Fruit fly (Drosophila melanogaster) whole organism, embryonic: ENCODE results near the gene TwdlW.

ENCODE experiments used
- Adf1 ChIP-seq: fragments of 200-800 bp; sonication (Bioruptor generic); IDR thresholded peaks from 2 replicates; pipeline ENCODE4 v1.3.6; 2022; ENCODE audit warnings: missing biosample characterization, missing genetic modification characterization
- Atf6 ChIP-seq: fragments of 200-800 bp; sonication (Bioruptor generic); IDR thresholded peaks from 2 replicates; pipeline ENCODE4 v1.3.6; 2022; ENCODE audit warnings: missing biosample characterization, missing genetic modification characterization
- B-H1 ChIP-seq: fragments of 200-800 bp; sonication (Bioruptor generic); IDR thresholded peaks from 3 replicates; pipeline ENCODE4 v1.3.6; 2022; ENCODE audit warnings: missing biosample characterization, missing genetic modification characterization
- CG12219 ChIP-seq: fragments of 200-800 bp; sonication (Bioruptor generic); optimal IDR thresholded peaks from 3 replicates; lab custom pipeline; 2018; ENCODE audit warnings: missing biosample characterization, mild to moderate bottlenecking, missing genetic modification characterization
- CG12744 ChIP-seq: fragments of 200-800 bp; sonication (Bioruptor generic); optimal IDR thresholded peaks from 2 replicates; lab custom pipeline; 2016; ENCODE audit warnings: missing biosample characterization, missing genetic modification characterization
- CG13287 ChIP-seq: fragments of 200-800 bp; sonication (Bioruptor generic); IDR thresholded peaks from 2 replicates; pipeline ENCODE4 v1.3.6; 2022; ENCODE audit warnings: missing biosample characterization, missing genetic modification characterization; ENCODE audit not compliant: partially characterized antibody
- CG13296 ChIP-seq: fragments of 200-800 bp; sonication (Bioruptor generic); optimal IDR thresholded peaks from 3 replicates; lab custom pipeline; 2018; ENCODE audit warnings: missing biosample characterization, mild to moderate bottlenecking, missing genetic modification characterization
- CG14050 ChIP-seq: fragments of 200-800 bp; sonication (Bioruptor generic); IDR thresholded peaks from 3 replicates; pipeline ENCODE4 v1.3.6; 2022; ENCODE audit warnings: missing biosample characterization, missing genetic modification characterization
- CG14441 ChIP-seq: fragments of 200-800 bp; sonication (Bioruptor generic); IDR thresholded peaks from 2 replicates; pipeline ENCODE4 v1.3.6; 2022; ENCODE audit warnings: missing biosample characterization, missing genetic modification characterization
- CG16815 ChIP-seq: fragments of 200-800 bp; sonication (Bioruptor generic); optimal IDR thresholded peaks from 3 replicates; lab custom pipeline; 2017; ENCODE audit warnings: missing biosample characterization, mild to moderate bottlenecking, missing genetic modification characterization
- CG17328 ChIP-seq: fragments of 200-800 bp; sonication (Bioruptor generic); IDR thresholded peaks from 2 replicates; pipeline ENCODE4 v1.3.6; 2022; ENCODE audit warnings: missing biosample characterization, missing genetic modification characterization
- CG17829 ChIP-seq: fragments of 200-800 bp; optimal IDR thresholded peaks from 2 replicates; lab custom pipeline; 2019; ENCODE audit warnings: missing biosample characterization, mild to moderate bottlenecking, missing genetic modification characterization, moderate library complexity
- CG34422 ChIP-seq: fragments of 200-800 bp; sonication (Bioruptor generic); IDR thresholded peaks from 3 replicates; pipeline ENCODE4 v1.3.6; 2022; ENCODE audit warnings: missing biosample characterization, missing genetic modification characterization
- CG4328 ChIP-seq: fragments of 200-800 bp; sonication (Bioruptor generic); optimal IDR thresholded peaks from 3 replicates; lab custom pipeline; 2017; ENCODE audit warnings: missing biosample characterization, missing genetic modification reagents, missing genetic modification characterization
- CG4424 ChIP-seq: fragments of 200-800 bp; sonication (Bioruptor generic); optimal IDR thresholded peaks from 3 replicates; lab custom pipeline; 2016; ENCODE audit warnings: missing biosample characterization, missing genetic modification characterization
- CG6175 ChIP-seq: fragments of 200-800 bp; sonication (Bioruptor generic); IDR thresholded peaks from 3 replicates; pipeline ENCODE4 v1.3.6; 2022; ENCODE audit warnings: missing biosample characterization, missing genetic modification characterization
- CG6272 ChIP-seq: fragments of 200-800 bp; sonication (Bioruptor generic); IDR thresholded peaks from 2 replicates; pipeline ENCODE4 v1.3.6; 2022; ENCODE audit warnings: missing biosample characterization, missing genetic modification characterization
- CG7839 ChIP-seq: fragments of 200-800 bp; sonication (Bioruptor generic); optimal IDR thresholded peaks from 3 replicates; lab custom pipeline; 2018; ENCODE audit warnings: missing biosample characterization, mild to moderate bottlenecking, missing genetic modification characterization, moderate library complexity
- CG7963 ChIP-seq: fragments of 200-800 bp; sonication (Bioruptor generic); IDR thresholded peaks from 3 replicates; pipeline ENCODE4 v1.3.6; 2022; ENCODE audit warnings: missing biosample characterization, missing genetic modification characterization; ENCODE audit not compliant: partially characterized antibody
- H2.0 ChIP-seq: fragments of 200-800 bp; sonication (Bioruptor generic); IDR thresholded peaks from 2 replicates; pipeline ENCODE4 v1.3.6; 2022; ENCODE audit warnings: missing biosample characterization, missing genetic modification characterization
- MBD-R2 ChIP-seq: fragments of 200-800 bp; sonication (Bioruptor generic); IDR thresholded peaks from 2 replicates; pipeline ENCODE4 v1.3.6; 2022; ENCODE audit warnings: missing biosample characterization, missing genetic modification characterization
- Mad ChIP-seq: fragments of 200-800 bp; sonication (Bioruptor generic); optimal IDR thresholded peaks from 2 replicates; lab custom pipeline; 2016; ENCODE audit warnings: missing biosample characterization, missing genetic modification characterization
- Myb ChIP-seq: fragments of 200-800 bp; sonication (Bioruptor generic); optimal IDR thresholded peaks from 2 replicates; lab custom pipeline; 2016; ENCODE audit warnings: missing biosample characterization, missing genetic modification characterization
- NK7.1 ChIP-seq: fragments of 200-800 bp; sonication (Bioruptor generic); optimal IDR thresholded peaks from 3 replicates; lab custom pipeline; 2016; ENCODE audit warnings: missing biosample characterization, missing genetic modification characterization
- Neu2 ChIP-seq: fragments of 200-800 bp; sonication (Bioruptor generic); optimal IDR thresholded peaks from 3 replicates; lab custom pipeline; 2016; ENCODE audit warnings: missing biosample characterization, missing genetic modification characterization, borderline replicate concordance
- Taf1 ChIP-seq: fragments of 200-800 bp; sonication (Bioruptor generic); IDR thresholded peaks from 2 replicates; pipeline ENCODE4 v1.3.6; 2022; ENCODE audit warnings: missing biosample characterization, missing genetic modification characterization
- Trl ChIP-seq, 3 experiments: fragments of >200 bp in 2 of 3; fragments of 200-800 bp in 1 of 3; sonication (Bioruptor generic) in 1 of 3; optimal IDR thresholded peaks; 2 replicates in 1 of 3; 3 replicates in 2 of 3; lab custom pipeline; 2016 to 2017; ENCODE audit warnings: missing biosample characterization in 1 of 3, missing genetic modification characterization in 1 of 3
- ab ChIP-seq: fragments of 200-800 bp; sonication (Bioruptor generic); optimal IDR thresholded peaks from 2 replicates; lab custom pipeline; 2016; ENCODE audit warnings: missing biosample characterization, missing genetic modification characterization
- abd-A ChIP-seq: fragments of 200-800 bp; sonication (Bioruptor generic); optimal IDR thresholded peaks from 3 replicates; lab custom pipeline; 2019; ENCODE audit warnings: missing biosample characterization, mild to moderate bottlenecking, missing genetic modification characterization, moderate library complexity
- amos ChIP-seq: fragments of 200-800 bp; sonication (Bioruptor generic); IDR thresholded peaks from 2 replicates; pipeline ENCODE4 v1.3.6; 2022; ENCODE audit warnings: missing biosample characterization, missing genetic modification characterization; ENCODE audit not compliant: partially characterized antibody
- chif ChIP-seq, 2 experiments: fragments of 200-800 bp; sonication (Bioruptor generic); optimal IDR thresholded peaks; 3 replicates each; lab custom pipeline; 2016; ENCODE audit warnings: missing biosample characterization in 2 of 2, missing genetic modification characterization in 2 of 2
- chm ChIP-seq: fragments of 200-800 bp; sonication (Bioruptor generic); IDR thresholded peaks from 2 replicates; pipeline ENCODE4 v1.3.6; 2022; ENCODE audit warnings: missing biosample characterization, missing genetic modification characterization
- ci ChIP-seq: fragments of 200-800 bp; sonication (Bioruptor generic); IDR thresholded peaks from 3 replicates; pipeline ENCODE4 v1.3.6; 2022; ENCODE audit warnings: missing biosample characterization, missing genetic modification characterization
- dati ChIP-seq: fragments of 200-800 bp; sonication (Bioruptor generic); IDR thresholded peaks from 2 replicates; pipeline ENCODE4 v1.3.6; 2022; ENCODE audit warnings: missing biosample characterization, missing genetic modification characterization
- ftz-f1 ChIP-seq: fragments of 200-800 bp; sonication (Bioruptor generic); optimal IDR thresholded peaks from 2 replicates; lab custom pipeline; 2016; ENCODE audit warnings: missing biosample characterization, missing genetic modification characterization
- gce ChIP-seq: fragments of 200-800 bp; sonication (Bioruptor generic); IDR thresholded peaks from 3 replicates; pipeline ENCODE4 v1.3.6; 2022; ENCODE audit warnings: missing biosample characterization, missing genetic modification characterization
- gcm ChIP-seq: fragments of 200-800 bp; sonication (Bioruptor generic); optimal IDR thresholded peaks from 2 replicates; lab custom pipeline; 2019; ENCODE audit warnings: missing biosample characterization, mild to moderate bottlenecking, missing genetic modification characterization, moderate library complexity
- lab ChIP-seq: fragments of 200-800 bp; sonication (Bioruptor generic); optimal IDR thresholded peaks from 3 replicates; lab custom pipeline; 2017; ENCODE audit warnings: missing biosample characterization, missing genetic modification characterization, mild to moderate bottlenecking, moderate library complexity, missing genetic modification reagents
- lbe ChIP-seq: fragments of 200-800 bp; sonication (Bioruptor generic); optimal IDR thresholded peaks from 2 replicates; lab custom pipeline; 2016; ENCODE audit warnings: missing biosample characterization, mild to moderate bottlenecking, missing genetic modification characterization
- nom ChIP-seq: fragments of 200-800 bp; sonication (Bioruptor generic); optimal IDR thresholded peaks from 2 replicates; lab custom pipeline; 2017; ENCODE audit warnings: missing biosample characterization, missing genetic modification characterization, mild to moderate bottlenecking, moderate library complexity, missing genetic modification reagents
- sd ChIP-seq: fragments of 200-800 bp; sonication (Bioruptor generic); optimal IDR thresholded peaks from 3 replicates; lab custom pipeline; 2018; ENCODE audit warnings: missing biosample characterization, mild to moderate bottlenecking, missing genetic modification characterization, moderate library complexity
- sens ChIP-seq: fragments of 200-800 bp; sonication (Bioruptor generic); peaks from one replicate; lab custom pipeline; 2016; ENCODE audit warnings: missing biosample characterization, missing genetic modification characterization
- sisA ChIP-seq: fragments of 200-800 bp; sonication (Bioruptor generic); IDR thresholded peaks from 2 replicates; pipeline ENCODE4 v1.3.6; 2022; ENCODE audit warnings: missing biosample characterization, missing genetic modification characterization
- slbo ChIP-seq: fragments of 200-800 bp; sonication (Bioruptor generic); IDR thresholded peaks from 2 replicates; pipeline ENCODE4 v1.3.6; 2022; ENCODE audit warnings: missing biosample characterization, missing genetic modification characterization
- slp2 ChIP-seq: fragments of 200-800 bp; sonication (Bioruptor generic); optimal IDR thresholded peaks from 2 replicates; lab custom pipeline; 2016; ENCODE audit warnings: missing biosample characterization, missing genetic modification characterization
- trem ChIP-seq: fragments of 200-800 bp; optimal IDR thresholded peaks from 3 replicates; lab custom pipeline; 2019; ENCODE audit warnings: missing biosample characterization, mild to moderate bottlenecking, missing genetic modification characterization, moderate library complexity
- wor ChIP-seq: fragments of 200-800 bp; sonication (Bioruptor generic); IDR thresholded peaks from 2 replicates; pipeline ENCODE4 v1.3.6; 2022; ENCODE audit warnings: missing biosample characterization, missing genetic modification characterization

Gene TwdlW

dm6 chr3R:17121277-17121676 lies 20.9 kb downstream of the TwdlW start, which contains the start of gene CG42779:
Gene CG42779, plus strand, starts transcription at chr3R:17121577.
- no peak for TF ChIP-seq B-H1 (GFP tag; lab: Robert Waterston, UW)
- no peak for TF ChIP-seq wor (GFP tag; lab: Robert Waterston, UW)
- TF ChIP-seq sisA (GFP tag; lab: Robert Waterston, UW): no peak
- TF ChIP-seq lab (GFP tag; lab: Kevin White, UChicago): peak; percentile 14
- TF ChIP-seq lbe (GFP tag; lab: Kevin White, UChicago): no peak
- no peak for TF ChIP-seq chm (GFP tag; lab: Robert Waterston, UW)

- TF ChIP-seq sens (GFP tag; lab: Kevin White, UChicago): peak; percentile 12
- no peak for TF ChIP-seq Mad (GFP tag; lab: Kevin White, UChicago)
- TF ChIP-seq H2.0 (GFP tag; lab: Robert Waterston, UW): no peak
Observed at dm6 chr3R:17120165-17120564, 22.0 kb downstream of the TwdlW start, which contains the start of gene CG34278. Gene CG34278, plus strand, starts transcription at chr3R:17120465.

dm6 chr3R:17118917-17119378 lies 23.3 kb downstream of the TwdlW start:
- TF ChIP-seq chif (GFP tag; optimal IDR thresholded peaks at IDR 0.05; lab: Kevin White, UChicago) (no peak), abd-A (tag; lab: Kevin White, UChicago) (no peak), Myb (GFP tag; lab: Kevin White, UChicago) (peak; percentile 41), Taf1 (GFP tag; lab: Robert Waterston, UW) (no peak), Trl (optimal IDR thresholded peaks at IDR 0.05; lab: Kevin White, UChicago) (peak; percentile 90 to 91), Trl (GFP tag; optimal IDR thresholded peaks at IDR 0.05; lab: Kevin White, UChicago) (no peak), nom (GFP tag; lab: Kevin White, UChicago) (peak; percentile 41), gcm (GFP tag; lab: Kevin White, UChicago) (peak; percentile 38), MBD-R2 (GFP tag; lab: Robert Waterston, UW) (peak; percentile 29; the same call in 1 of the 2 replicates), CG12219 (GFP tag; lab: Kevin White, UChicago) (no peak), sd (tag; lab: Kevin White, UChicago) (peak; percentile 21), CG7839 (no peak), ftz-f1 (GFP tag; lab: Kevin White, UChicago) (no peak), CG14050 (GFP tag; lab: Robert Waterston, UW) (no peak), slp2 (GFP tag; lab: Kevin White, UChicago) (no peak), lbe (GFP tag; lab: Kevin White, UChicago) (peak; percentile 62), ci (GFP tag; lab: Robert Waterston, UW) (peak; percentile 56; the same call in 1 of the 3 replicates), CG13287 (GFP tag; lab: Robert Waterston, UW) (peak; percentile 60), CG13296 (GFP tag; lab: Kevin White, UChicago) (peak; percentile 18), CG34422 (GFP tag; lab: Robert Waterston, UW) (peak; percentile 56; the same call in 1 of the 3 replicates), CG7963 (GFP tag; lab: Robert Waterston, UW) (no peak), CG17829 (tag; lab: Kevin White, UChicago) (no peak), gce (GFP tag; lab: Robert Waterston, UW) (0 out of 3 replicates have a peak, but pooled peaks have one; percentile 27), CG17328 (GFP tag; lab: Robert Waterston, UW) (no peak), CG4424 (no peak), CG16815 (no peak), CG6175 (GFP tag; lab: Robert Waterston, UW) (no peak), ab (GFP tag; lab: Kevin White, UChicago) (no peak), CG12744 (GFP tag; lab: Kevin White, UChicago) (no peak), amos (GFP tag; lab: Robert Waterston, UW) (no peak), CG14441 (peak; percentile 23; the same call in 1 of the 2 replicates), slbo (no peak), CG6272 (GFP tag; lab: Robert Waterston, UW) (no peak), CG4328 (GFP tag; lab: Kevin White, UChicago) (no peak), Atf6 (peak; percentile 32; the same call in 1 of the 2 replicates), NK7.1 (GFP tag; lab: Kevin White, UChicago) (no peak), Neu2 (GFP tag; lab: Kevin White, UChicago) (no peak), Adf1 (GFP tag; lab: Robert Waterston, UW) (peak; percentile 22; the same call in 1 of the 2 replicates), trem (tag; lab: Kevin White, UChicago) (no peak), B-H1 (GFP tag; lab: Robert Waterston, UW) (no peak), dati (GFP tag; lab: Robert Waterston, UW) (no peak)
